Worm (Caenorhabditis elegans): Measurements from ENCODE around the gene perm-5.

ce11 chrIV:5752704-5753103 lies 49.4 kb upstream of the perm-5 start:
- no peak for TF ChIP-seq tab-1 (GFP tag; IDR thresholded peaks at IDR 0.05)
- TF ChIP-seq med-1 (GFP tag; optimal IDR thresholded peaks at IDR 0.05; ENCODE audit: insufficient read depth) = no peak
- no peak for TF ChIP-seq cog-1 (tag; optimal IDR thresholded peaks at IDR 0.05)
- no peak for TF ChIP-seq ztf-29 (GFP tag; IDR thresholded peaks at IDR 0.05)
- no peak for TF ChIP-seq ztf-23 (GFP tag; IDR thresholded peaks at IDR 0.05)
- no peak for TF ChIP-seq flt-1 (GFP tag; IDR thresholded peaks at IDR 0.05)

All from whole organism, midembryonic.